Worm (Caenorhabditis elegans) whole organism, young adult: ENCODE measurements around the gene C50H11.8.
"Not testable (repeated sequence)": the region's sequence is repeated elsewhere in the genome, so short reads cannot be mapped to it uniquely, and the experiment has no call there.

Experiments used
- F23B12.7 ChIP-seq: sonication (generic microtip); optimal IDR thresholded peaks from 2 replicates; lab custom pipeline; 2017; ENCODE audit warnings: missing genetic modification characterization, mild to moderate bottlenecking, missing compliant biosample characterization, antibody characterized with exemption, moderate library complexity; ENCODE audit not compliant: insufficient read depth
- F49E8.2 ChIP-seq: sonication (generic microtip); optimal IDR thresholded peaks from 3 replicates; lab custom pipeline; 2017; ENCODE audit warnings: missing genetic modification characterization, mild to moderate bottlenecking, missing compliant biosample characterization, antibody characterized with exemption, moderate library complexity; ENCODE audit not compliant: insufficient read depth
- Y79H2A.3 ChIP-seq: fragments of 200-800 bp; sonication (Bioruptor generic); conservative IDR thresholded peaks from 2 replicates; pipeline ENCODE4 v1.3.6; 2022; ENCODE audit warnings: missing genetic modification reagents, missing genetic modification characterization, missing compliant biosample characterization
- aptf-2 ChIP-seq: fragments of 200-800 bp; sonication (Bioruptor generic); conservative IDR thresholded peaks from 2 replicates; pipeline ENCODE4 v1.3.6; 2022; ENCODE audit warnings: missing genetic modification reagents, missing genetic modification characterization, missing compliant biosample characterization
- dpl-1 ChIP-seq: fragments of 150-350 bp; optimal IDR thresholded peaks from 2 replicates; lab custom pipeline; 2014; ENCODE audit warnings: missing biosample characterization, missing genetic modification reagents, missing genetic modification characterization
- ets-4 ChIP-seq: fragments of 200-800 bp; sonication (Bioruptor generic); optimal IDR thresholded peaks from 2 replicates; lab custom pipeline; 2018; ENCODE audit warnings: mild to moderate bottlenecking, missing genetic modification characterization, missing compliant biosample characterization
- lin-40 ChIP-seq: sonication (generic microtip); optimal IDR thresholded peaks from 2 replicates; lab custom pipeline; 2016; ENCODE audit warnings: missing genetic modification characterization, mild to moderate bottlenecking, missing compliant biosample characterization, missing genotype, missing genetic modification reagents
- madf-10 ChIP-seq: sonication (generic microtip); optimal IDR thresholded peaks from 2 replicates; lab custom pipeline; 2016; ENCODE audit warnings: mild to moderate bottlenecking, missing genetic modification characterization, missing compliant biosample characterization
- nfyb-1 ChIP-seq: fragments of 200-800 bp; sonication (Bioruptor generic); IDR thresholded peaks from 2 replicates; pipeline ENCODE4 v1.3.6; 2022; ENCODE audit warnings: missing genetic modification reagents, missing genetic modification characterization, missing compliant biosample characterization
- pha-4 ChIP-seq: fragments of 150-350 bp; sonication (generic microtip); optimal IDR thresholded peaks from 2 replicates; lab custom pipeline; 2014; ENCODE audit warnings: missing biosample characterization, missing genetic modification reagents, missing genetic modification characterization
- snpc-1.1 ChIP-seq: sonication (generic microtip); optimal IDR thresholded peaks from 2 replicates; lab custom pipeline; 2017; ENCODE audit warnings: missing genetic modification characterization, mild to moderate bottlenecking, missing compliant biosample characterization, antibody characterized with exemption, moderate library complexity, missing genotype, missing genetic modification reagents; ENCODE audit not compliant: insufficient read depth

DNA sequence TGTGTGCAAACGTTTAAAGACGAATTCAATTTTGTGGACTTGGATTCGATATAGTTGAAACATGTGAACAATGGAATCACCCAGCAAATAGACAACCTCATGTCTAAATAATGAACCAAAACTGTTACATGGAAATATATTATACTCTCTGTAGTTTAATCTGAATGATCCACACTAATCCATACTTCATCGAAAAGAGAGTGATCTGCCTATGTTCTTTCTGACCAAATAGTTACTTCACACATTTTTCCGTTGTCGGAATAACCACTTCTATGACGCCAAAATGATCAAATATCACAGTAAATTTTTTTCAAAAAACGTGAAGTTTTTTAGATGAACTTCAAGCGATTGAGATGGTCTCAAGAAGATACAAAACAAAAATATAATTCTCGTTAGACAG lies 47.7 kb downstream of the C50H11.8 start, which contains the start of gene Y73C8C.4:
- TF ChIP-seq aptf-2; dpl-1; lin-40 (tag; lab: Kevin White, UChicago); pha-4; madf-10 (tag; lab: Kevin White, UChicago); nfyb-1 (GFP tag; lab: Robert Waterston, UW); F23B12.7 (tag; lab: Kevin White, UChicago); Y79H2A.3; F49E8.2 (tag; lab: Kevin White, UChicago); ets-4 (GFP tag; lab: Kevin White, UChicago); snpc-1.1: not testable (repeated sequence)
